Fruit fly (Drosophila melanogaster): ENCODE results near the gene Alg13.

DNA sequence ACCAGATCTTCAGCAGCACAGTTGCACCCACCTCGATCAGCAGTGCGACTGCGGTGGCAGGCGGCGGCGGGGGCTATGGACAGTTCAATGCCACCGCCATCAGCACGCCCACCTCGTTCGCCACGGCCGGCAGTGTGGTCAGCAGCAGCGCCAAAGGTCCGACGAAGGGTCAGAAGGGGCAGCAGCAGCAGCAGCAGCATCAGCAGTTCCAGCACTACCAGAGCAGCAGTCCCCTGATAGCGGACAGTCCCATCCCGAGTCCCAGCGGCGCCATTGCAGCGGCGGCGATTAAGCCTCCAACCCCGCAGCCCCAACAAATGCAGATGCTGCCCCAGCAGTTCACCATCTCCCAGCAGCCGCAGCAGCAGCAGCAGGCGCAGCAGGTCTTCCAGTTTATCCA is 40.4 kb downstream of the Alg13 start:
- no peak for TF ChIP-seq psq (optimal IDR thresholded peaks at IDR 0.05)
- TF ChIP-seq pan (optimal IDR thresholded peaks at IDR 0.05), result no peak
- TF ChIP-seq CG8478 (optimal IDR thresholded peaks at IDR 0.05), result no peak
- TF ChIP-seq usp (GFP tag; optimal IDR thresholded peaks at IDR 0.05), result no peak
- TF ChIP-seq EcR (GFP tag; optimal IDR thresholded peaks at IDR 0.05), result no peak
- TF ChIP-seq Dll (optimal IDR thresholded peaks at IDR 0.05), result no peak
